Worm (Caenorhabditis elegans) whole organism, late embryonic: ENCODE measurements around the gene pals-25.

Experiments used
- ama-1 ChIP-seq: fragments of 150-350 bp; optimal IDR thresholded peaks from 2 replicates; lab custom pipeline; 2014
- elt-2 ChIP-seq: sonication (generic microtip); optimal IDR thresholded peaks from 2 replicates; lab custom pipeline; 2016; ENCODE audit warnings: missing genetic modification reagents, missing genetic modification characterization, missing compliant biosample characterization

- no peak for TF ChIP-seq elt-2 (tag; lab: Kevin White, UChicago)
- TF ChIP-seq ama-1, result no peak
Observed at ce11 chrIII:182080-182479, 47.8 kb downstream of the pals-25 start, which contains the start of gene F40G9.15.
